Worm (Caenorhabditis elegans): Measurements from ENCODE around the gene cdh-7.

cdh-7 gene

ce11 chrII:14804259-14804899 lies 38.6 kb upstream of the cdh-7 start, which contains the start of gene W01D2.3 (continued):
- TF ChIP-seq die-1 (tag; optimal IDR thresholded peaks at IDR 0.05) (peak; percentile 2), ZK185.1 (tag; optimal IDR thresholded peaks at IDR 0.05; ENCODE audit: poor library complexity, severe bottlenecking) (peak; percentile 91), ekl-4 (GFP tag; IDR thresholded peaks at IDR 0.05) (peak; percentile 68; the same call in 1 of the 2 replicates), ama-1 (optimal IDR thresholded peaks at IDR 0.05) (no peak), ama-1 (GFP tag; optimal IDR thresholded peaks at IDR 0.05) (peak in 1 of 2 experiments; percentile 49), F37B4.10 (GFP tag; IDR thresholded peaks at IDR 0.05) (no peak), ztf-26 (tag; optimal IDR thresholded peaks at IDR 0.05) (peak; percentile 75), xnd-1 (tag; optimal IDR thresholded peaks at IDR 0.05) (peak; percentile 39), ztf-28 (GFP tag; IDR thresholded peaks at IDR 0.05) (no peak), repo-1 (tag; optimal IDR thresholded peaks at IDR 0.05) (peak; percentile 84), B0035.1 (tag; optimal IDR thresholded peaks at IDR 0.05) (peak; percentile 49), attf-5 (GFP tag; optimal IDR thresholded peaks at IDR 0.05) (peak; percentile 16), Y79H2A.3 (GFP tag; conservative IDR thresholded peaks at IDR 0.05) (no peak), lsy-27 (tag; optimal IDR thresholded peaks at IDR 0.05; ENCODE audit: borderline replicate concordance, insufficient read depth) (no peak), ccch-3 (GFP tag; optimal IDR thresholded peaks at IDR 0.05) (no peak), D2030.7 (GFP tag; IDR thresholded peaks at IDR 0.05) (peak; percentile 39; the same call in 1 of the 2 replicates), F39B2.1 (GFP tag; IDR thresholded peaks at IDR 0.05) (no peak), nhr-27 (tag; optimal IDR thresholded peaks at IDR 0.05) (no peak), nfya-2 (GFP tag; IDR thresholded peaks at IDR 0.05) (no peak), sea-2 (GFP tag; IDR thresholded peaks at IDR 0.05) (no peak), T07F8.4 (tag; optimal IDR thresholded peaks at IDR 0.05) (peak; percentile 49), ztf-6 (GFP tag; IDR thresholded peaks at IDR 0.05) (no peak), nhr-179 (tag; optimal IDR thresholded peaks at IDR 0.05) (no peak), nfya-1 (tag; optimal IDR thresholded peaks at IDR 0.05; ENCODE audit: borderline replicate concordance, insufficient read depth) (no peak), dpl-1 (GFP tag; optimal IDR thresholded peaks at IDR 0.05) (no peak), mel-28 (tag; optimal IDR thresholded peaks at IDR 0.05; ENCODE audit: borderline replicate concordance) (peak; percentile 58), C17E4.6 (GFP tag; IDR thresholded peaks at IDR 0.05) (no peak), efl-1 (GFP tag; optimal IDR thresholded peaks at IDR 0.05) (no peak), ztf-3 (GFP tag; optimal IDR thresholded peaks at IDR 0.05) (peak; percentile 43), tlf-1 (GFP tag; optimal IDR thresholded peaks at IDR 0.05) (peak; percentile 45), attf-6 (GFP tag; IDR thresholded peaks at IDR 0.05) (no peak), ceh-58 (GFP tag; IDR thresholded peaks at IDR 0.05) (no peak), hsf-1 (GFP tag; IDR thresholded peaks at IDR 0.05) (0 out of 2 replicates have a peak, but pooled peaks have one; percentile 22)

- TF ChIP-seq lsy-27 (tag; optimal IDR thresholded peaks at IDR 0.05; ENCODE audit: borderline replicate concordance, insufficient read depth) (no peak), snpc-1.1 (tag; optimal IDR thresholded peaks at IDR 0.05; ENCODE audit: insufficient read depth) (no peak), mel-28 (tag; optimal IDR thresholded peaks at IDR 0.05; ENCODE audit: borderline replicate concordance) (no peak), ama-1 (optimal IDR thresholded peaks at IDR 0.05) (no peak), ama-1 (GFP tag; optimal IDR thresholded peaks at IDR 0.05) (no peak), lir-1 (GFP tag; conservative IDR thresholded peaks at IDR 0.05) (no peak), hmg-1.2 (GFP tag; IDR thresholded peaks at IDR 0.05) (no peak), zim-3 (tag; optimal IDR thresholded peaks at IDR 0.05) (no peak), lin-54 (GFP tag; optimal IDR thresholded peaks at IDR 0.05) (no peak), atf-7 (tag; optimal IDR thresholded peaks at IDR 0.05) (no peak), F49E8.2 (tag; optimal IDR thresholded peaks at IDR 0.05; ENCODE audit: insufficient read depth) (no peak), ceh-79 (tag; optimal IDR thresholded peaks at IDR 0.05) (no peak), unc-62 (GFP tag; optimal IDR thresholded peaks at IDR 0.05) (no peak), nhr-179 (tag; optimal IDR thresholded peaks at IDR 0.05) (no peak), rcor-1 (GFP tag; IDR thresholded peaks at IDR 0.05) (no peak), ZK185.1 (tag; optimal IDR thresholded peaks at IDR 0.05; ENCODE audit: poor library complexity, severe bottlenecking) (no peak), B0019.2 (GFP tag; conservative IDR thresholded peaks at IDR 0.05) (no peak)
Observed at ce11 chrII:14805686-14806085, 37.3 kb upstream of the cdh-7 start, which contains the start of gene srt-11. TSS of gene srt-11 (plus strand) at chrII:14805986.
